Fruit fly (Drosophila melanogaster) Kc167 (cell line): ENCODE results near the gene Rab18.
A peak's percentile ranks its signal among the peaks of the same experiment; 100 is the strongest.

Experiments
- Myc ChIP-seq: fragments of >200 bp; optimal IDR thresholded peaks from 2 replicates; lab custom pipeline; 2017; ENCODE audit warnings: missing external identifiers
- Sin3A ChIP-seq: fragments of >200 bp; optimal IDR thresholded peaks from 2 replicates; lab custom pipeline; 2018; ENCODE audit warnings: missing external identifiers
- h ChIP-seq: fragments of >200 bp; optimal IDR thresholded peaks from 3 replicates; lab custom pipeline; 2018; ENCODE audit warnings: missing external identifiers
- insv ChIP-seq: fragments of >200 bp; optimal IDR thresholded peaks from 3 replicates; lab custom pipeline; 2018; ENCODE audit warnings: missing external identifiers
- psq ChIP-seq: fragments of >200 bp; optimal IDR thresholded peaks from 2 replicates; lab custom pipeline; 2017; ENCODE audit warnings: missing external identifiers
- ttk ChIP-seq: sonication (Bioruptor generic); optimal IDR thresholded peaks from 2 replicates; lab custom pipeline; 2017; ENCODE audit warnings: missing external identifiers

Gene Rab18

DNA sequence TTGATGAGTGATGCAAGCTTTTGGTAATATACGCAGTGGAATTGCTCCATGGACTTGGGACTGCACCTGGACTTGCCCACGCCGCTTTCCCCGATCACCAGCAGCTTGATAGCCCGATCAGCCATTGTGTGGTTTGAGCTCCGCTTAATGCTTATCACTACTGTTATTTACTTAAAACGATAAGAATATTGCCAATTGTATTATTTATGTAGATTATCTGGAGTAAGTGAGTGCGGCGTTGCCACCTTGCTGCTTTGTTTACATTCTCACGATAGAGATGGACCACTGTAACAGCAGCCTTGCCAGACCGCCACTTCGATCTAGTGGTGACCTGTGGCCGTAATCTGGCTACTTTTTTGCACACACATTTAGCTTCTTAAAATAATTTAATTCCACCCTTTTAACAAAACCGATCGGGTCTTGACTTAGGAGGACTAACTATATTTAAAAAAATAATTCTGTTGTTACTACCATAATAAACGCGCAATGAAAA lies at the start of gene Rab18:
Gene Rab18, minus strand, starts transcription at position 276 of the 493 bp plus-strand sequence.
- no peak for TF ChIP-seq Myc (lab: Kevin White, UChicago)
- no peak for TF ChIP-seq Sin3A (lab: Kevin White, UChicago)
- TF ChIP-seq h (lab: Kevin White, UChicago): no peak
- no peak for TF ChIP-seq psq (lab: Kevin White, UChicago)

DNA sequence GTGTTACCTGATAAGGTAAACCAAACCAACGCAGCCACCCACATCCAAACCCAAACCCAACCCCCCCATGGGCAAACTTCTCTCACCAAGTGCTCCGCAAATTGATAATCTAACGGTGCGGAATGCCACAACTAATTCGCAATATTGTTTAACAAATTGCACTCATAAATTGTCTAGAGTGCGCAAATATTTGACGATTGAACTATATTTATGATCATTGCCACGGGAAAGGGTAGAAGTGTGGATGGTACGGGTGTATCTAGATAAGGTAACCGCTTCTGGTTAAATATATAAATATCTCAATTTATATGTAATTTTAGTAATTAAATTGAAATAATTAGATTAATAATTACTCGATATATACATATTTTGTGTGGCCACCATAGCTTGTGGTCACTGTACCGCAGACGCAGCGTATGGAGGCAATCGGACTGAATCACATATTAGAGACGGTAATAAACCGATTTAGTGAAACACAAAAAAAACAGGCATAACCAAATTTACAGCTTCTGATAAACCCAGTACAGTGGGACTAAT lies 46.9 kb upstream of the Rab18 start:
- no peak for TF ChIP-seq ttk (lab: Kevin White, UChicago)
- no peak for TF ChIP-seq Myc (lab: Kevin White, UChicago)
- TF ChIP-seq Sin3A (lab: Kevin White, UChicago): no peak
- no peak for TF ChIP-seq psq (lab: Kevin White, UChicago)
- no peak for TF ChIP-seq insv
- no peak for TF ChIP-seq h (lab: Kevin White, UChicago)

DNA sequence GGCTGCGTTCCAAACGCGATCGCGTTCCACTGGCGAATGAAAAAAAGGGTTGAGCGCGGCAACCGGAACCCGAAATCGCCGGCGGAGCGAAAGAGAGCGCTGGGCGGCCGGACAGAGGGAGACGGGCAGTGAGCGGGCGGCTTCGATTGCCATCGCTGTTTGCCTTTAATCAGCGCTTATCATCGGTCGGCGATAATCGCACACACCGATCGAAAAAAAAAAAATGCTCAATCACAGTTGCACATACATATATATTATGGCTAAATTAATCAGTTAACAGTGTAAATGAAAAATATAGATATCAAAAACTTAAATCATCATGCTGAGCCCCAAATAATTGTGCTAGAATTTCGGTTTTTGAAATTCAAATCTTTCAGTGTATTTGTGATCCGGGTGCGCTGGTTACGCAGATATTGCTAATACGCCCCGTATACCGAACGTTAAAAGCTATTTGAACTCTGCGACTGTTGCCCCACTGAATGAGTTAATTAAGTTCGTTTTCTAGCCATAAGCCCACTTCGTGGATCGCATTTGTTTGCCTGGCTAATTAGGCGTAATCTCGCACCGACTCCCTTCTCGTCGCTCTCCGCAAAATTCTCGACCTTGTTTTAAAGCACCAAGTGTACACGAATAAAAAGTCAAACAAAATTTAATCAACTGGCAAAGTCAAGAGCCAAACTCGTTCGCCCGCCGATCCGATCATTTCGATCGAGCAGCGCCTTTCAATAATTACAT lies 46.3 kb upstream of the Rab18 start, which contains the start of gene CG33080:
Gene CG33080, minus strand, starts transcription at position 38 of the 735 bp plus-strand sequence.
- no peak for TF ChIP-seq insv
- TF ChIP-seq psq (lab: Kevin White, UChicago): no peak
- no peak for TF ChIP-seq h (lab: Kevin White, UChicago)
- TF ChIP-seq Sin3A (lab: Kevin White, UChicago): no peak
- no peak for TF ChIP-seq ttk (lab: Kevin White, UChicago)
- no peak for TF ChIP-seq Myc (lab: Kevin White, UChicago)

DNA sequence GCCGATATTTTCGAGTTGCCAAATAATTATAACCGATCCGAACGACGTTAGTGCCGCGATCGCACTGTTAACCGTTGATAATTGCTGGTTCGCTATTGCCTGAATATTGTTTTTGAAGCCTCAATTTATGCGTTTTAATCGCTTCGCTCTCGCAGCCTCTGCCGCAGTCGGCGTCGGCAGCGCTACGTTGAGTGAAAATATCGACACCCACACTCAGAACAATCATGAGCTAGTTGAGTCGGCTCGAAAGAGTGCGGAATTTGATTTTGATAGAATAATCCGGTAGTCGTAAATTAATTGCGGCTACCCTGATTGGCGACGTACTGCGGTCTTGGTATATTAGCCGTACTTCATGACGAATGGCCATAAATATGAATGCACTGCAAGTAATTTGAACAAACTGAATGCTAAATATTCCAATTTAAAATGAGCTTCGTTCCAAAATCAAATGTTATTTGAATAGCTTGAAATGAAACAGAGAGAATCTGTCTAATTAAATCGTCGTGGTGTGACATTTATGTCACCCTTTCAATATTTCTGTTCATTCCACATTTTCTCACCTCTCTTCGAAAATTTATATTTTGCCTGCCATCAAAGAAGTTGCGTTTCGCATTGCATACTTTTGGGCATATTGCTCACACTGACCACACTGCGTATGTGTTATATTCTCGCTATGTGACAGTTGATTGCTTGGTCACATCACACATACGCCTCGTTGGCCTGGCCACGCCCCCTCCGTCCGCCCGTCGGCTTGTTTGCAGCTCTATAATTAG lies 44.0 kb upstream of the Rab18 start:
- TF ChIP-seq Sin3A (lab: Kevin White, UChicago) (no peak), insv (no peak), psq (lab: Kevin White, UChicago) (no peak), h (lab: Kevin White, UChicago) (no peak), ttk (lab: Kevin White, UChicago) (no peak)

DNA sequence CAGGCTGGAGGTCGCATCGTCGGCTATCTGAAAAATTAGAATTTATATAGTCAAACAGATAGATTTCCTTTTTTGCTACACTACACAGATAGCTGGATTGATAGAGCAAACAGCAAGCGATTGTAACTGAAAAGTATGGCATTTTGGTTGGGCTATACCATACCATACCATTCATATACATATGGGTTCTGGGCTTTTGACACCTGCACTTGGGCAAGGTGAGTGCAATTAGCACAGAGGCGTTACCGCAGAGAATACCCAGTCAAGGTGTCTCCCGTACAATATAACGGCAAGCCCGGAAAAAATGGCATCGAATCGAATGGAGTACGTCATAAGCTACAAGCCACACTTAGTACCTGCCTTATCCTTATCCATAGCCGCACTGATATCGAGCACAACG lies 43.2 kb upstream of the Rab18 start:
- TF ChIP-seq ttk (lab: Kevin White, UChicago) (peak; percentile 99), Myc (lab: Kevin White, UChicago) (no peak)

DNA sequence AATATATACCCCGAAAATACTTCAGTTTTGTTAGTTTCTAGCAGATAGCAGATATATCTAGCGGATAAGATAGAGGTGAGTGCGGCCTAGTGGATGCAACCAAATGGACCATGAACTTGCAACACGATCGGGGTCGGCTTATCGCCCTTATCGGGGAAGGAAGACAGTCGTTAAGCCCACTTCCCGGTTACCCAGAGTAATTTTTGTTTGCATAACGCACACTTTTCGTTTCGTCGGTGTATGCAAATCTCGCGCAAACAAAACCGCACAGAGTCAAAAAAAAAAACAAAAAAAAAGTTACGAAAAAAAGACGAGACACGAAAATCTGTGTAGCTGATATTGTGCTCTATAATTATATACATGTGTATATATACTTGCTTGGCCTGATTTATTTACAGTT lies 41.4 kb upstream of the Rab18 start:
- TF ChIP-seq ttk (lab: Kevin White, UChicago) (no peak), insv (no peak), Myc (lab: Kevin White, UChicago) (no peak), psq (lab: Kevin White, UChicago) (no peak), h (lab: Kevin White, UChicago) (no peak), Sin3A (lab: Kevin White, UChicago) (no peak)

DNA sequence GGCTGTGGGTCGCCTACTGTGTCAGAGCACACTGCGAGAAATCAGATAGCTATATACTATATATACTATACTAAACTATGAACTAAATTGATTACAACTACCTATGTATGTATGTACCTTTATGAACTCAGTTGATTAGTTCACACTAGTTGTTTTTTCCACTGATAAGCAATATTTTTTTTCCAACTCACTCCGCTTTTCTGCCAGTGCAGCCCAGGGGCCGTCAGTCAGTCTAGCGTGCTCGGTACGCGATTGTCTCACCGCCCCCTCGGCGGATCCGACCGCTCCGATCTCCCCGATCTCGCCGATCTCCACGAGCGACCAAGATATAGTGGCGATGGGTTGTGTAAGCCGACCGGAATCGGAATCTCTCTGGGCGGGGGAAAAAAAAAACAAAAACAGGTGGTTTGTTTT lies 34.3 kb upstream of the Rab18 start:
- no peak for TF ChIP-seq psq (lab: Kevin White, UChicago)
- TF ChIP-seq ttk (lab: Kevin White, UChicago): no peak
- no peak for TF ChIP-seq insv
- no peak for TF ChIP-seq h (lab: Kevin White, UChicago)
- no peak for TF ChIP-seq Sin3A (lab: Kevin White, UChicago)
- no peak for TF ChIP-seq Myc (lab: Kevin White, UChicago)

DNA sequence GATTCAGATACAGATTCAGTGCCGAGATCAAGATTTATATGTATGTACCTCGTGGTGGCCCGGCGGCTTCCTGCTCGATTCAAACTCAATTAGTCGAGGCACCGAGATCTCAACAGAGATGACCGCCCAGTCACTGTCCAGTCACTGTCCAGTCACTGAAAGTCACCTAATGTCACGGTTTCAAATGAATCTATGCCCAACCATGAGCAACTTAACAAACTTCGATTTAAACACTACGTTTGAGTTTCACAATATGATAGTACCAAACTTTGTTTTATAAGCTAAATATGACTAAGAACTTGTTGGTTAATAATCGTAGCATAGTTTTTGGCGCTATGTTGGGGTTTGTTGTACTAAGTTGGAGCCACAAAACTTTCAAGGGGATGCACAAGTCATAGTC lies 33.5 kb upstream of the Rab18 start:
- no peak for TF ChIP-seq Myc (lab: Kevin White, UChicago)
- TF ChIP-seq psq (lab: Kevin White, UChicago): no peak
- no peak for TF ChIP-seq ttk (lab: Kevin White, UChicago)
- TF ChIP-seq insv: no peak
- TF ChIP-seq h (lab: Kevin White, UChicago): no peak
- no peak for TF ChIP-seq Sin3A (lab: Kevin White, UChicago)

DNA sequence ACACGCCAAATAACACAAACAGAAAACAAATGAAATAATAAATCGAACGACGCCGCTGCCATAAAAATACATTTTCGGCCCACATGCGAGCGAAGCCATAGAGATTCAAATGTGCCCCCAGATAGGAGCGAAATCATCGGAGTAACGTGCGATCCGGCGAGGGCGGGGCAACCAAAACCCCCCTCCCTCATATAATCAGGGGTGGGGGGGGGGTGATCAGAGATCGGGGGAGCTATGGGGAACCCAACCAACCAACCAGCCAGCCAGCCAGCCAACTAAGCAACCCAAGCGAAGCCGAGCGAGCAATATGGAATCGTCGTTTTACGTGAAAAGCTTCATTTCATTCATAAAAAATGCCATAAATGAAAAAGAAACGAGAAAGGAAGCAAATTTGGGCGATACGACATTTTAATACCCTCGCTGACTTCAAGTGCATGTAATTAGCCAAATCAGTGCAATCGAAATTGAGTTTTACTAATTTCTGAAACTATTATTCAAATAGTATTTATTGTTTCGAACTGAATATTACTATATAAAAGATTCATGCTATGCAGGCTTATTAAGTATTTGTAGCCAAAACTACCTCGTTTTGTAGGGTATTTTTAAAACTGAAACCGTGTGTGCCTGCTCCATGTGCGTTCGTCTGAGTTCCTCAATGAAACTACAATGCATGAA lies 28.3 kb upstream of the Rab18 start:
- TF ChIP-seq Myc (lab: Kevin White, UChicago) (no peak), psq (lab: Kevin White, UChicago) (no peak), insv (no peak), Sin3A (lab: Kevin White, UChicago) (no peak), h (lab: Kevin White, UChicago) (no peak), ttk (lab: Kevin White, UChicago) (no peak)

DNA sequence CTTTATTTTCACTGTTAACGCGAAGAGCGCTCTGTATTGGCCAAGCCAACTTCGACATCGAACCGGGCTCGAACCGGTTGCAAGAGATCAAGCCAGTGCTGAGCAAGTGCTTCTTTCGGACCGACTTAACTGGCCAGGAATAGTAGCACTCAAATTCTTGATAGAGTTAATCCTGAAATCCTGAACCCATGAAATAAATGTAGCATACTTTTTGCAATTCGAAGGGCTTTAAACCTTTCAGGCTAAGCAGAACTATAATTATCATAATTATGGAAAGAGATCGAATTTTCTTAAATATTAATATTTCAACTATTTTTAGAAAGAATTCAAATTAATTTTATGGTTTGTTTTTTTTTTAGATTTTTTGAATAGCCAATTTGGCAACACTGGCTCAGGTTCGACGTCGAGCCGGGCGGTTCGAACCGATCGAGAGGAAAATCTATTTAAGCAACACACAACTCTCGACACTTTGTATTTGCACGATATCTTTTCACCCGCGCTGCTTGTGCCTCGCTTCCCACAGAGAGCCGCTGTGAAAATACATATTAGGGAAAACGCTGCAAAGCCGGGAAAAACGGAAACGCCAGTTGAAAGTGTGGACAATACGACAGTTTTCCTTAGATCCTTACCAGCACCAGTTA lies 26.6 kb upstream of the Rab18 start, which contains the start of gene AdamTS-B:
Gene AdamTS-B, plus strand, starts transcription at position 471 of the 641 bp plus-strand sequence.
- TF ChIP-seq insv (no peak), Sin3A (lab: Kevin White, UChicago) (no peak), Myc (lab: Kevin White, UChicago) (no peak), h (lab: Kevin White, UChicago) (no peak), psq (lab: Kevin White, UChicago) (no peak), ttk (lab: Kevin White, UChicago) (no peak)
